Fruit fly (Drosophila melanogaster) whole organism, embryonic: ENCODE measurements around the gene CG8319.

Source experiments
- ATbp ChIP-seq: fragments of 200-800 bp; sonication (Bioruptor generic); optimal IDR thresholded peaks from 2 replicates; lab custom pipeline; 2017; ENCODE audit warnings: missing biosample characterization, mild to moderate bottlenecking, missing genetic modification characterization, missing genetic modification reagents
- Asciz ChIP-seq: fragments of 200-800 bp; sonication (Bioruptor generic); optimal IDR thresholded peaks from 2 replicates; lab custom pipeline; 2017; ENCODE audit warnings: missing biosample characterization, mild to moderate bottlenecking, missing genetic modification characterization, missing genetic modification reagents
- Bdp1 ChIP-seq: fragments of 200-800 bp; sonication (Bioruptor generic); optimal IDR thresholded peaks from 3 replicates; lab custom pipeline; 2016; ENCODE audit warnings: missing biosample characterization, missing genetic modification characterization
- CG10147 ChIP-seq: fragments of 200-800 bp; sonication (Bioruptor generic); optimal IDR thresholded peaks from 2 replicates; lab custom pipeline; 2019; ENCODE audit warnings: missing biosample characterization, mild to moderate bottlenecking, missing genetic modification characterization, moderate library complexity
- CG1024 ChIP-seq: fragments of 200-800 bp; sonication (Bioruptor generic); IDR thresholded peaks from 2 replicates; pipeline ENCODE4 v1.3.6; 2022; ENCODE audit warnings: missing biosample characterization, missing genetic modification characterization
- CG10267 ChIP-seq: fragments of 200-800 bp; sonication (Bioruptor generic); optimal IDR thresholded peaks from 2 replicates; lab custom pipeline; 2018; ENCODE audit warnings: missing biosample characterization, mild to moderate bottlenecking, missing genetic modification characterization, moderate library complexity
- CG10321 ChIP-seq: fragments of 200-800 bp; sonication (Bioruptor generic); IDR thresholded peaks from 2 replicates; pipeline ENCODE4 v1.3.6; 2022; ENCODE audit warnings: missing biosample characterization, missing genetic modification characterization
- CG10462 ChIP-seq: fragments of 200-800 bp; sonication (Bioruptor generic); optimal IDR thresholded peaks from 2 replicates; lab custom pipeline; 2016; ENCODE audit warnings: missing biosample characterization, missing genetic modification characterization
- CG11085 ChIP-seq: fragments of 200-800 bp; sonication (Bioruptor generic); IDR thresholded peaks from 2 replicates; pipeline ENCODE4 v1.3.6; 2022; ENCODE audit warnings: missing biosample characterization, missing genetic modification characterization
- CG12391 ChIP-seq: fragments of 200-800 bp; sonication (Bioruptor generic); optimal IDR thresholded peaks from 3 replicates; lab custom pipeline; 2018; ENCODE audit warnings: missing biosample characterization, mild to moderate bottlenecking, missing genetic modification characterization, moderate library complexity
- CG12769 ChIP-seq: fragments of 200-800 bp; sonication (Bioruptor generic); optimal IDR thresholded peaks from 2 replicates; lab custom pipeline; 2019; ENCODE audit warnings: missing biosample characterization, mild to moderate bottlenecking, missing genetic modification characterization, moderate library complexity
- CG14014 ChIP-seq: fragments of 200-800 bp; sonication (Bioruptor generic); IDR thresholded peaks from 2 replicates; pipeline ENCODE4 v1.3.6; 2022; ENCODE audit warnings: missing biosample characterization, missing genetic modification characterization
- CG15269 ChIP-seq: fragments of 200-800 bp; sonication (Bioruptor generic); optimal IDR thresholded peaks from 2 replicates; lab custom pipeline; 2018; ENCODE audit warnings: missing biosample characterization, mild to moderate bottlenecking, missing genetic modification characterization, moderate library complexity
- CG15514 ChIP-seq: fragments of 200-800 bp; sonication (Bioruptor generic); optimal IDR thresholded peaks from 3 replicates; lab custom pipeline; 2017; ENCODE audit warnings: missing biosample characterization, missing genetic modification characterization, mild to moderate bottlenecking, moderate library complexity, missing genetic modification reagents
- CG16813 ChIP-seq: fragments of 200-800 bp; sonication (Bioruptor generic); IDR thresholded peaks from 3 replicates; pipeline ENCODE4 v1.3.6; 2022; ENCODE audit warnings: missing biosample characterization, missing genetic modification characterization; ENCODE audit not compliant: partially characterized antibody
- CG17186 ChIP-seq: fragments of 200-800 bp; sonication (Bioruptor generic); optimal IDR thresholded peaks from 3 replicates; lab custom pipeline; 2017; ENCODE audit warnings: missing biosample characterization, missing genetic modification reagents, missing genetic modification characterization
- CG17328 ChIP-seq: fragments of 200-800 bp; sonication (Bioruptor generic); IDR thresholded peaks from 2 replicates; pipeline ENCODE4 v1.3.6; 2022; ENCODE audit warnings: missing biosample characterization, missing genetic modification characterization
- CG17359 ChIP-seq: fragments of 200-800 bp; sonication (Bioruptor generic); optimal IDR thresholded peaks from 3 replicates; lab custom pipeline; 2018; ENCODE audit warnings: missing biosample characterization, mild to moderate bottlenecking, missing genetic modification characterization, moderate library complexity
- CG17568 ChIP-seq: fragments of 200-800 bp; sonication (Bioruptor generic); optimal IDR thresholded peaks from 2 replicates; lab custom pipeline; 2018; ENCODE audit warnings: missing biosample characterization, mild to moderate bottlenecking, missing genetic modification characterization, moderate library complexity
- CG17612 ChIP-seq: fragments of 200-800 bp; sonication (Bioruptor generic); IDR thresholded peaks from 2 replicates; pipeline ENCODE4 v1.3.6; 2022; ENCODE audit warnings: missing biosample characterization, missing genetic modification characterization
- CG18011 ChIP-seq: fragments of 200-800 bp; sonication (Bioruptor generic); optimal IDR thresholded peaks from 2 replicates; lab custom pipeline; 2017; ENCODE audit warnings: missing biosample characterization, missing genetic modification characterization, mild to moderate bottlenecking, moderate library complexity, missing genotype
- CG30020 ChIP-seq: fragments of 200-800 bp; optimal IDR thresholded peaks from 2 replicates; lab custom pipeline; 2019; ENCODE audit warnings: missing biosample characterization, mild to moderate bottlenecking, missing genetic modification characterization, moderate library complexity
- CG31224 ChIP-seq: fragments of 200-800 bp; sonication (Bioruptor generic); IDR thresholded peaks from 2 replicates; pipeline ENCODE4 v1.3.6; 2022; ENCODE audit warnings: missing biosample characterization, missing genetic modification characterization
- CG32532 ChIP-seq: fragments of 200-800 bp; sonication (Bioruptor generic); IDR thresholded peaks from 2 replicates; pipeline ENCODE4 v1.3.6; 2022; ENCODE audit warnings: missing biosample characterization, missing genetic modification characterization
- CG32767 ChIP-seq: fragments of 200-800 bp; sonication (Bioruptor generic); IDR thresholded peaks from 2 replicates; pipeline ENCODE4 v1.3.6; 2022; ENCODE audit warnings: missing biosample characterization, missing genetic modification characterization
- CG8388 ChIP-seq: fragments of 200-800 bp; sonication (Bioruptor generic); optimal IDR thresholded peaks from 2 replicates; lab custom pipeline; 2019; ENCODE audit warnings: missing biosample characterization, mild to moderate bottlenecking, missing genetic modification characterization, moderate library complexity
- Dbx ChIP-seq: fragments of 200-800 bp; sonication (Bioruptor generic); IDR thresholded peaks from 3 replicates; pipeline ENCODE4 v1.3.6; 2022; ENCODE audit warnings: missing biosample characterization, missing genetic modification characterization
- Deaf1 ChIP-seq: fragments of 200-800 bp; optimal IDR thresholded peaks from 3 replicates; lab custom pipeline; 2019; ENCODE audit warnings: missing biosample characterization, mild to moderate bottlenecking, missing genetic modification characterization, moderate library complexity
- ERR ChIP-seq: fragments of 200-800 bp; sonication (Bioruptor generic); optimal IDR thresholded peaks from 2 replicates; lab custom pipeline; 2016; ENCODE audit warnings: missing biosample characterization, missing genetic modification characterization
- Ets65A ChIP-seq: fragments of 200-800 bp; sonication (Bioruptor generic); peaks from one replicate; lab custom pipeline; 2016; ENCODE audit warnings: missing biosample characterization, missing genetic modification characterization
- HLHmδ ChIP-seq: fragments of 200-800 bp; sonication (Bioruptor generic); optimal IDR thresholded peaks from 2 replicates; lab custom pipeline; 2018; ENCODE audit warnings: missing biosample characterization, mild to moderate bottlenecking, missing genetic modification characterization, moderate library complexity
- HmgD ChIP-seq: fragments of 200-800 bp; sonication (Bioruptor generic); optimal IDR thresholded peaks from 3 replicates; lab custom pipeline; 2016; ENCODE audit warnings: missing biosample characterization, missing genetic modification characterization
- Hsf ChIP-seq: fragments of 200-800 bp; sonication (Bioruptor generic); optimal IDR thresholded peaks from 3 replicates; lab custom pipeline; 2016; ENCODE audit warnings: missing biosample characterization, missing genetic modification characterization
- Lpt ChIP-seq: fragments of >200 bp; optimal IDR thresholded peaks from 2 replicates; lab custom pipeline; 2018; ENCODE audit warnings: missing biosample characterization, missing genetic modification characterization
- Pdp1 ChIP-seq, 2 experiments: fragments of 200-800 bp; sonication (Bioruptor generic); optimal IDR thresholded peaks; 3 replicates each; lab custom pipeline; 2016; ENCODE audit warnings: missing biosample characterization in 2 of 2, missing genetic modification characterization in 2 of 2, mild to moderate bottlenecking in 1 of 2, moderate library complexity in 1 of 2
- Ravus ChIP-seq: fragments of 200-800 bp; sonication (Bioruptor generic); IDR thresholded peaks from 2 replicates; pipeline ENCODE4 v1.3.6; 2022; ENCODE audit warnings: missing biosample characterization, missing genetic modification characterization
- Ssrp ChIP-seq: fragments of 200-800 bp; sonication (Bioruptor generic); optimal IDR thresholded peaks from 2 replicates; lab custom pipeline; 2018; ENCODE audit warnings: missing biosample characterization, mild to moderate bottlenecking, missing genetic modification characterization, moderate library complexity
- btn ChIP-seq: fragments of 200-800 bp; sonication (Bioruptor generic); optimal IDR thresholded peaks from 2 replicates; lab custom pipeline; 2016; ENCODE audit warnings: missing biosample characterization, missing genetic modification characterization
- chm ChIP-seq: fragments of 200-800 bp; sonication (Bioruptor generic); IDR thresholded peaks from 2 replicates; pipeline ENCODE4 v1.3.6; 2022; ENCODE audit warnings: missing biosample characterization, missing genetic modification characterization
- croc ChIP-seq: fragments of 200-800 bp; sonication (Bioruptor generic); conservative IDR thresholded peaks from 3 replicates; pipeline ENCODE4 v1.3.6; 2022; ENCODE audit warnings: missing biosample characterization, missing genetic modification characterization
- cwo ChIP-seq: fragments of 200-800 bp; sonication (Bioruptor generic); optimal IDR thresholded peaks from 3 replicates; lab custom pipeline; 2017; ENCODE audit warnings: missing biosample characterization, missing genetic modification characterization, mild to moderate bottlenecking, moderate library complexity, missing genetic modification reagents
- dysf ChIP-seq: fragments of 200-800 bp; sonication (Bioruptor generic); IDR thresholded peaks from 3 replicates; pipeline ENCODE4 v1.3.6; 2022; ENCODE audit warnings: missing biosample characterization, missing genetic modification characterization
- exex ChIP-seq: fragments of 200-800 bp; sonication (Bioruptor generic); optimal IDR thresholded peaks from 4 replicates; lab custom pipeline; 2018; ENCODE audit warnings: missing biosample characterization, mild to moderate bottlenecking, missing genetic modification characterization, moderate library complexity
- gsb ChIP-seq: fragments of 200-800 bp; sonication (Bioruptor generic); IDR thresholded peaks from 2 replicates; pipeline ENCODE4 v1.3.6; 2022; ENCODE audit warnings: missing biosample characterization, missing genetic modification characterization
- lbe ChIP-seq: fragments of 200-800 bp; sonication (Bioruptor generic); optimal IDR thresholded peaks from 2 replicates; lab custom pipeline; 2016; ENCODE audit warnings: missing biosample characterization, mild to moderate bottlenecking, missing genetic modification characterization
- peb ChIP-seq: fragments of 200-800 bp; sonication (Bioruptor generic); IDR thresholded peaks from 2 replicates; pipeline ENCODE4 v1.3.6; 2022; ENCODE audit warnings: missing biosample characterization, missing genetic modification characterization
- schlank ChIP-seq: fragments of 200-800 bp; sonication (Bioruptor generic); optimal IDR thresholded peaks from 2 replicates; lab custom pipeline; 2018; ENCODE audit warnings: missing biosample characterization, mild to moderate bottlenecking, missing genetic modification characterization
- slbo ChIP-seq: fragments of 200-800 bp; sonication (Bioruptor generic); IDR thresholded peaks from 2 replicates; pipeline ENCODE4 v1.3.6; 2022; ENCODE audit warnings: missing biosample characterization, missing genetic modification characterization
- sna ChIP-seq: fragments of 200-800 bp; sonication (Bioruptor generic); IDR thresholded peaks from 2 replicates; pipeline ENCODE4 v1.3.6; 2022; ENCODE audit warnings: missing biosample characterization, missing genetic modification characterization; ENCODE audit not compliant: partially characterized antibody
- sqz ChIP-seq: fragments of 200-800 bp; sonication (Bioruptor generic); optimal IDR thresholded peaks from 3 replicates; lab custom pipeline; 2018; ENCODE audit warnings: missing biosample characterization, mild to moderate bottlenecking, missing genetic modification characterization
- tup ChIP-seq: fragments of 200-800 bp; sonication (Bioruptor generic); optimal IDR thresholded peaks from 2 replicates; lab custom pipeline; 2016; ENCODE audit warnings: missing biosample characterization, mild to moderate bottlenecking, missing genetic modification characterization, moderate library complexity

Gene CG8319

DNA sequence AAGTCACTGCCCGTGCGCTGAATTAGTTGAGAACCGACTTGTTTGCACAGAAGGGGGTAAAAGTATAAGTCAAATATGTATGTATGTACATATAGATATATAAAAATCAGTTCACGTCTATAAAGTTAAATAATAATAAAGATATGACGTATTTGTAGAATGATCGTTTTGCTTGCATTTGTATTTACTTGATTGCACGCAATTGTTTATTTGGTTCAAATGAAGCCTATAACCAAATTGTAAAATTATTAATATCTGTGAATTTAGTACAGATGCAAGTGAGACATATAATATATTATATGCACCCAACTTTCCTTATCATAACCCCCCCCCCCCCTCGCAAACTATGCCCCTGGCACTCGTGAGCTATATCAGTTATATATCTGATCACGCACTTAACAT is 26.6 kb upstream of the CG8319 start (continued):
- TF ChIP-seq cwo (GFP tag; lab: Kevin White, UChicago) = peak; percentile 78
- no peak for TF ChIP-seq peb (GFP tag; lab: Robert Waterston, UW)
- peak; percentile 68; the same call in 2 of the 3 replicates for TF ChIP-seq dysf (GFP tag; lab: Robert Waterston, UW)
- TF ChIP-seq Bdp1 (GFP tag; lab: Kevin White, UChicago) = no peak
- TF ChIP-seq CG30020 (tag; lab: Kevin White, UChicago) = no peak
- TF ChIP-seq croc (GFP tag; lab: Robert Waterston, UW) = no peak
- TF ChIP-seq HmgD (GFP tag; lab: Kevin White, UChicago) = no peak
- no peak for TF ChIP-seq Hsf (GFP tag; lab: Kevin White, UChicago)
- TF ChIP-seq CG17612 (GFP tag; lab: Robert Waterston, UW) = 0 out of 2 replicates have a peak, but pooled peaks have one; percentile 12
- TF ChIP-seq Asciz (GFP tag; lab: Kevin White, UChicago) = peak; percentile 63
- peak; percentile 62 for TF ChIP-seq CG10147 (GFP tag; lab: Kevin White, UChicago)
- no peak for TF ChIP-seq gsb (GFP tag; lab: Robert Waterston, UW)
- peak; percentile 8 for TF ChIP-seq CG8388 (GFP tag; lab: Kevin White, UChicago)
- no peak for TF ChIP-seq CG1024 (GFP tag; lab: Robert Waterston, UW)
- no peak for TF ChIP-seq btn (GFP tag; lab: Kevin White, UChicago)
- 0 out of 2 replicates have a peak, but pooled peaks have one; percentile 43 for TF ChIP-seq CG31224 (GFP tag; lab: Robert Waterston, UW)
- no peak for TF ChIP-seq sna (GFP tag; lab: Robert Waterston, UW)
- peak; percentile 3 for TF ChIP-seq CG10267 (tag; lab: Kevin White, UChicago)
- peak; percentile 65; the same call in 2 of the 3 replicates for TF ChIP-seq Dbx
- peak; percentile 4 for TF ChIP-seq Ssrp (tag; lab: Kevin White, UChicago)
- no peak for TF ChIP-seq tup (GFP tag; lab: Kevin White, UChicago)
- TF ChIP-seq CG12769 (tag; lab: Kevin White, UChicago) = peak; percentile 29
- TF ChIP-seq HLHmδ (GFP tag; lab: Kevin White, UChicago) = no peak
- no peak for TF ChIP-seq Ravus (GFP tag; lab: Robert Waterston, UW)
- peak; percentile 42 for TF ChIP-seq exex (tag; lab: Kevin White, UChicago)
- peak in 1 of 2 experiments; percentile 7 for TF ChIP-seq Pdp1 (GFP tag; optimal IDR thresholded peaks at IDR 0.05; lab: Kevin White, UChicago)
- TF ChIP-seq ERR (GFP tag; lab: Kevin White, UChicago) = no peak
- TF ChIP-seq sqz (GFP tag; lab: Kevin White, UChicago) = peak; percentile 27
- TF ChIP-seq CG15514 (GFP tag; lab: Kevin White, UChicago) = peak; percentile 53
- no peak for TF ChIP-seq CG16813 (GFP tag; lab: Robert Waterston, UW)
- TF ChIP-seq lbe = no peak
- peak; percentile 36 for TF ChIP-seq CG17568
- no peak for TF ChIP-seq chm
- peak; percentile 36 for TF ChIP-seq Deaf1
- TF ChIP-seq CG17328 (GFP tag; lab: Robert Waterston, UW) = no peak
- peak; percentile 88 for TF ChIP-seq Ets65A (GFP tag; lab: Kevin White, UChicago)
- TF ChIP-seq CG10462 (GFP tag; lab: Kevin White, UChicago) = no peak
- TF ChIP-seq CG15269 (tag; lab: Kevin White, UChicago) = peak; percentile 9
- TF ChIP-seq CG14014 (GFP tag; lab: Robert Waterston, UW) = no peak
- TF ChIP-seq slbo (GFP tag; lab: Robert Waterston, UW) = peak; percentile 67
- TF ChIP-seq CG18011 (GFP tag; lab: Kevin White, UChicago) = peak; percentile 14
- TF ChIP-seq CG17359 = peak; percentile 56
- no peak for TF ChIP-seq CG17186
- TF ChIP-seq schlank (tag; lab: Kevin White, UChicago) = no peak
- 0 out of 2 replicates have a peak, but pooled peaks have one; percentile 27 for TF ChIP-seq CG11085 (GFP tag; lab: Robert Waterston, UW)
- TF ChIP-seq CG12391 (tag; lab: Kevin White, UChicago) = peak; percentile 22
- TF ChIP-seq ATbp (GFP tag; lab: Kevin White, UChicago) = peak; percentile 67
- no peak for TF ChIP-seq CG10321 (GFP tag; lab: Robert Waterston, UW)
- TF ChIP-seq CG32532 (GFP tag; lab: Robert Waterston, UW) = peak; percentile 57
- TF ChIP-seq CG32767 (GFP tag; lab: Robert Waterston, UW) = no peak
- TF ChIP-seq Lpt (GFP tag; lab: Kevin White, UChicago) = no peak
